Worm (Caenorhabditis elegans): Measurements from ENCODE around the gene T25G12.6.

ce11 chrX:17237439-17237838 lies 7.4 kb upstream of the T25G12.6 start, which contains the start of gene T25G12.11:
- TF ChIP-seq crh-2 (tag; optimal IDR thresholded peaks at IDR 0.05) = no peak
- TF ChIP-seq ztf-4 (tag; optimal IDR thresholded peaks at IDR 0.05) = no peak
- no peak for TF ChIP-seq lin-11 (tag; optimal IDR thresholded peaks at IDR 0.05)
- no peak for TF ChIP-seq mdl-1 (tag; optimal IDR thresholded peaks at IDR 0.05)
- no peak for TF ChIP-seq nhr-237 (tag; optimal IDR thresholded peaks at IDR 0.05)
- TF ChIP-seq lin-13 (GFP tag; optimal IDR thresholded peaks at IDR 0.05) = no peak

Measured in whole organism, L2 larva.